Fruit fly (Drosophila melanogaster) S2 (cell line): ENCODE results near the gene CG34057.

Experiments
- CG8478 ChIP-seq: fragments of >200 bp; optimal IDR thresholded peaks from 2 replicates; lab custom pipeline; 2018
- CTCF ChIP-seq, 2 experiments: fragments of >200 bp; optimal IDR thresholded peaks; 2 replicates each; lab custom pipeline; 2018

The CG34057 gene

dm6 chr3L:904991-905745 lies 8.0 kb downstream of the CG34057 start:
- no peak for TF ChIP-seq CTCF (optimal IDR thresholded peaks at IDR 0.05; lab: Kevin White, UChicago)
- TF ChIP-seq CG8478: no peak

- no peak for TF ChIP-seq CG8478
- TF ChIP-seq CTCF (optimal IDR thresholded peaks at IDR 0.05; lab: Kevin White, UChicago): no peak
Measured at dm6 chr3L:907673-908323, 10.6 kb downstream of the CG34057 start.

dm6 chr3L:908508-909162 lies 11.5 kb downstream of the CG34057 start, which contains the start of gene nerfin-1:
Gene nerfin-1, plus strand, starts transcription at chr3L:909112.
- TF ChIP-seq CTCF (optimal IDR thresholded peaks at IDR 0.05; lab: Kevin White, UChicago): no peak
- no peak for TF ChIP-seq CG8478

dm6 chr3L:912406-913369 lies 15.5 kb downstream of the CG34057 start:
- TF ChIP-seq CTCF (optimal IDR thresholded peaks at IDR 0.05; lab: Kevin White, UChicago) (no peak), CG8478 (no peak)

- TF ChIP-seq CTCF (optimal IDR thresholded peaks at IDR 0.05; lab: Kevin White, UChicago) (no peak), CG8478 (no peak)
Measured at dm6 chr3L:913682-914081, 16.5 kb downstream of the CG34057 start, which contains the start of gene Glut1. Gene Glut1, plus strand, starts transcription at chr3L:914074.

dm6 chr3L:914852-915251 lies 17.7 kb downstream of the CG34057 start:
- TF ChIP-seq CG8478 (no peak), CTCF (optimal IDR thresholded peaks at IDR 0.05; lab: Kevin White, UChicago) (no peak)

dm6 chr3L:917225-917624 lies 20.0 kb downstream of the CG34057 start:
- TF ChIP-seq CTCF (optimal IDR thresholded peaks at IDR 0.05; lab: Kevin White, UChicago): no peak
- TF ChIP-seq CG8478: no peak
